Worm (Caenorhabditis elegans): ENCODE measurements around the gene fig-1.

Gene fig-1

DNA sequence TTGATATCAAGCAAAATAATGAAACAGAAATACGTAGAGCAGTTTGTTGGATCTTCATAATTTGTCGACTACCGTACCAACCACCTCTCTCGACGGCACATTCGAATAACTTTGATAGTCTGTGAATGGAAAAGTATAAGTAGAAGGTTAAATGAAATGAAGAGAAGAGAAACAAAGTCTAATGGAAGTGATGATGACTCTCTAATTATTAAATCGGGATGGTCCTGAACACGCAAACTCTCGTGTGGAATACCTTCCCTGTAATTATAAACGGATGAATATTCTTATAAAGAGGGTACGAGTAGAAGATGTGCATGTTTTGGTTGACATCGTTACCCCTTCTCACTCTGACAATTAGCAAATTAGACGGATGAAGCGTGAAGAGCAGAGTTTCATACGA, 41.8 kb upstream of the fig-1 start, which contains the start of the genes C13G3.12 and hot-6:
C13G3.12 (minus strand) TSS at position 101 of the 400 bp plus-strand sequence.
hot-6 (minus strand) TSS at position 121 of the 400 bp plus-strand sequence.
- TF ChIP-seq ets-4 (tag; optimal IDR thresholded peaks at IDR 0.05) (no peak), madf-2 (tag; optimal IDR thresholded peaks at IDR 0.05) (no peak), pha-2 (tag; optimal IDR thresholded peaks at IDR 0.05) (no peak), elt-4 (tag; optimal IDR thresholded peaks at IDR 0.05) (no peak)

DNA sequence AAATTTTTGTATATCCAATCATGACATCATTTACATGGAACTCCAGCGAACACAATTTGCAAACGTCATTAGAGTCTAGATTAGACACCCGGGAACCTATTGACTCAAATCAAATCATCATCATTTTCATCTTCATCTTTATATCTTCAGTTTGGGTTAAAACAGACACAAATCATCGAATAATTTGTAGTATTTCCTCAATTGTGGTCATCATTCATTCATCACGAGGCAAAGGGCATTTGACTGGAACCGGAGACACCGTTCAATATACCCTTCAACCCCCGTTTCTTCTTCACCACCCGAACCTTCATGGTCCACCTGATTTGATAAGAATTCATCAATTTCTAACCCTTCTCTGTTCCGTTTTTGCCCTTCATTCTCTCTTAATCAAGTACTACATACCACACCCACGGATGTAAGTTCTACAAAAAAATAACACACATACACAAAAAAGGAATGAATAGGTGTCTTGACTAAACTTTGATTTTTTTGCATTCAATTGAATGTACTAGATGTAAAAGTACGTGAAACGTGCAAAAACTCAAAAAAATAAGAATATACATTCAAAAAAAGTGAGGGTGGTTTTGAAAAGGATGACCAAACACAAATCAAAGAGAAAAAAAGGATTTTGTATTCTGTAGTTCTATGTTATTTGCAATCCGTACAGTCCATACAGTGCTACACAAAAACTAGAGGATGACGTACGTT, 36.0 kb upstream of the fig-1 start:
- TF ChIP-seq fkh-6 (tag; optimal IDR thresholded peaks at IDR 0.05), result no peak
- TF ChIP-seq fkh-10 (GFP tag; optimal IDR thresholded peaks at IDR 0.05), result no peak
- no peak for TF ChIP-seq zip-5 (tag; optimal IDR thresholded peaks at IDR 0.05)
- TF ChIP-seq sox-4 (tag; optimal IDR thresholded peaks at IDR 0.05), result no peak
- TF ChIP-seq unc-55 (GFP tag; optimal IDR thresholded peaks at IDR 0.05), result no peak
- no peak for TF ChIP-seq ttx-3 (tag; optimal IDR thresholded peaks at IDR 0.05)
- no peak for TF ChIP-seq pha-2 (tag; optimal IDR thresholded peaks at IDR 0.05)
- no peak for TF ChIP-seq ceh-48 (tag; optimal IDR thresholded peaks at IDR 0.05)
- TF ChIP-seq pag-3 (tag; optimal IDR thresholded peaks at IDR 0.05; ENCODE audit: borderline replicate concordance), result no peak
- TF ChIP-seq ceh-30 (tag; optimal IDR thresholded peaks at IDR 0.05), result no peak
- no peak for TF ChIP-seq pros-1 (tag; optimal IDR thresholded peaks at IDR 0.05)
- no peak for TF ChIP-seq T23F11.4 (GFP tag; optimal IDR thresholded peaks at IDR 0.05)
- TF ChIP-seq elt-2 (tag; optimal IDR thresholded peaks at IDR 0.05), result no peak
- no peak for TF ChIP-seq tbx-2 (tag; optimal IDR thresholded peaks at IDR 0.05)
- no peak for TF ChIP-seq ztf-16 (tag; optimal IDR thresholded peaks at IDR 0.05)
- no peak for TF ChIP-seq che-1 (tag; optimal IDR thresholded peaks at IDR 0.05)
- TF ChIP-seq syd-9 (tag; optimal IDR thresholded peaks at IDR 0.05), result no peak

DNA sequence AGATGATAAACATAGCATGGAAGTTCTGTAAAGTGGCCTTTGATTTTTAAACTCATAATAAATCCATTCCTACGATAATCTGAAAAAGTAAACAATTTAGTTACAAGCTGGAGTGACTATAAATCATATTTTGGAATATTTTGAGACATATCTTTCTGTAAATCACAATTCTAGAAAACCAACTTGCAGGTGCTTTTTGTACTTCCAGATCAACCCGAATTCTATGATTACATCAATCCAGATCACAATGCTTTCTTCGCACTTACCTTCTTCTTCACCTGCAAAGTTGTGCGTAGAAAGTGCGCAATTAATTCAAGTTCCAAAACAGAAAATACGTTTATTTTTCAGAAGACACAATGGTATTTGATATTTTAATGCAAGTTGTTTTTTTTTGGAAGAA, 33.7 kb upstream of the fig-1 start:
- no peak for TF ChIP-seq ref-2 (tag; optimal IDR thresholded peaks at IDR 0.05)
- no peak for TF ChIP-seq gmeb-2 (tag; optimal IDR thresholded peaks at IDR 0.05)
- no peak for TF ChIP-seq unc-86 (tag; optimal IDR thresholded peaks at IDR 0.05)
- no peak for TF ChIP-seq T23F11.4 (GFP tag; optimal IDR thresholded peaks at IDR 0.05)
- TF ChIP-seq ceh-31 (tag; optimal IDR thresholded peaks at IDR 0.05), result no peak
- no peak for TF ChIP-seq madf-2 (tag; optimal IDR thresholded peaks at IDR 0.05)
- no peak for TF ChIP-seq dve-1 (tag; optimal IDR thresholded peaks at IDR 0.05)
- TF ChIP-seq che-1 (tag; optimal IDR thresholded peaks at IDR 0.05), result no peak
- TF ChIP-seq ahr-1 (tag; optimal IDR thresholded peaks at IDR 0.05), result no peak
- TF ChIP-seq elt-4 (tag; optimal IDR thresholded peaks at IDR 0.05), result no peak
- TF ChIP-seq pat-9 (tag; optimal IDR thresholded peaks at IDR 0.05), result no peak
- TF ChIP-seq elt-2 (tag; optimal IDR thresholded peaks at IDR 0.05), result no peak

DNA sequence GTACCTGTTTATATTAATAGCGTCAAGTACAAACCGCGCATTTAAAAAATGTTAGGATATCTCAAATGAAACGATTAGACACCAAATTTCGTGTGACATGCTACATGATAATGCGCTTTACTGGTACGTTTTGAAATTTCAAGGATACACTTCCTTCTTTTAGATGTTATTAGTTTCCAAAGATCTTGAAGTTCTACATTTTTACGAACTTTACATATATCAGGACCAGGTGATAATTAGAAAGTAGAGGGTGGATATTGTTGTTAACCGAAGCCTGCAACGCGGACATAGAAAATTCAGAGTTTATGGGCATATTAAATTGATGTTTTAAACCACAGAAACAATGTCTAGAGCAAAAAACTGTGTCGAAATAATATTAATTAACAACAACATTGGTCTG, 32.2 kb upstream of the fig-1 start:
- TF ChIP-seq syd-9 (tag; optimal IDR thresholded peaks at IDR 0.05) (no peak), tbx-7 (tag; optimal IDR thresholded peaks at IDR 0.05) (no peak), ceh-18 (tag; optimal IDR thresholded peaks at IDR 0.05) (no peak), hlh-13 (GFP tag; optimal IDR thresholded peaks at IDR 0.05) (no peak), elt-4 (tag; optimal IDR thresholded peaks at IDR 0.05) (no peak), ceh-31 (tag; optimal IDR thresholded peaks at IDR 0.05) (no peak), zip-5 (tag; optimal IDR thresholded peaks at IDR 0.05) (no peak), hlh-6 (tag; optimal IDR thresholded peaks at IDR 0.05) (no peak), pha-2 (tag; optimal IDR thresholded peaks at IDR 0.05) (no peak), npax-4 (tag; optimal IDR thresholded peaks at IDR 0.05) (no peak), madf-2 (tag; optimal IDR thresholded peaks at IDR 0.05) (no peak), hlh-15 (tag; optimal IDR thresholded peaks at IDR 0.05) (no peak), pag-3 (tag; optimal IDR thresholded peaks at IDR 0.05; ENCODE audit: borderline replicate concordance) (no peak), dve-1 (tag; optimal IDR thresholded peaks at IDR 0.05) (no peak), ets-4 (tag; optimal IDR thresholded peaks at IDR 0.05) (no peak), lin-11 (tag; optimal IDR thresholded peaks at IDR 0.05) (no peak), unc-55 (GFP tag; optimal IDR thresholded peaks at IDR 0.05) (no peak), ceh-9 (tag; optimal IDR thresholded peaks at IDR 0.05) (no peak), ceh-2 (tag; optimal IDR thresholded peaks at IDR 0.05) (no peak), pha-4 (tag; optimal IDR thresholded peaks at IDR 0.05) (no peak)
